Fruit fly (Drosophila melanogaster): ENCODE data around the gene RpL30.

The RpL30 gene

DNA sequence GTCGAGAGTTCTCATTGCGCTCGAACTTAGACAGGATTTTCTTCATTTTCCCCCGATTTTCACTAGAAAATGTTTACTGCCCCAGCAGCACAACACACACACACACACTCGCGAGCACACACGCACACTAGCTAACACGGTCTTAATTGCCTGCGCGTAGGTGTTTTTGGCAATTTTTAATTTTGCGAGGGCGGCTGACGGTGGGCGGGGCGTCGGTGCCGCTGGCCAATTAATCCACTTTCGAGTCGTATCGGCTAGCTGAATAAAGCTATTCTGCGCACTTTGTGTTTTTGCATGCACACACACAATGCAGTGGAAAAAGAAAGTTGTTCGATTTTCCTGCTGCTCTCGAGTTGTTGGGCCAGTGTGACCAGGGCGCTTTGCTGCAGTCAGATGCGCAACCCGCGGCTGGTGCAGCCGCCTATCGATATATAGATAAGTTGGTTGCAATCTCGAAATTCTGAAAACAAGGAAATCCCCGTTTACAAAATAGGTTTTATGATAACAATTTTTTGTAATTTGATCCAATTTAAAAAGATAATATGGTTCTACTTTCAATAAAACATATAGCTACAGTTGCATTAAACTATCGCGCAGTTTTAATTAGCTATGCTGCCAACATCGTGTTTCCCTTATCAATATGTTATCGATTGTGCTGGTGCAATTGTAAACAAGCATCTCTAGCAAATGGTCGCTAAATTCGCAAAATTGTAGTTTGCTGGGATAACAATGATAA lies 40.6 kb downstream of the RpL30 start, which contains the start of the genes Nak and Tango6 (continued):
- TF ChIP-seq Xbp1 (GFP tag; optimal IDR thresholded peaks at IDR 0.05) (peak; percentile 23), CG10565 (GFP tag; optimal IDR thresholded peaks at IDR 0.05) (no peak), kay (GFP tag; optimal IDR thresholded peaks at IDR 0.05) (no peak), run (tag; optimal IDR thresholded peaks at IDR 0.05) (no peak), fd96Cb (tag; optimal IDR thresholded peaks at IDR 0.05) (no peak), D (optimal IDR thresholded peaks at IDR 0.05) (no peak), D (GFP tag; optimal IDR thresholded peaks at IDR 0.05) (no peak), CG3163 (GFP tag; optimal IDR thresholded peaks at IDR 0.05) (peak; percentile 4), crp (GFP tag; optimal IDR thresholded peaks at IDR 0.05) (peak in 1 of 2 experiments; percentile 69), CG17361 (GFP tag; IDR thresholded peaks at IDR 0.05) (peak; percentile 63; the same call in 2 of the 3 replicates), hkb (optimal IDR thresholded peaks at IDR 0.05) (peak; percentile 90), hkb (GFP tag; IDR thresholded peaks at IDR 0.05) (no peak), Elba2 (GFP tag; optimal IDR thresholded peaks at IDR 0.05) (no peak), Neu2 (GFP tag; optimal IDR thresholded peaks at IDR 0.05; ENCODE audit: borderline replicate concordance) (no peak), NC2α (GFP tag; optimal IDR thresholded peaks at IDR 0.05) (no peak), CG10959 (GFP tag; IDR thresholded peaks at IDR 0.05) (no peak), CG7963 (GFP tag; IDR thresholded peaks at IDR 0.05; ENCODE audit: partially characterized antibody) (peak; percentile 76), dm (GFP tag; optimal IDR thresholded peaks at IDR 0.05) (peak; percentile 55), ssp (GFP tag; IDR thresholded peaks at IDR 0.05) (no peak), CG2116 (GFP tag; optimal IDR thresholded peaks at IDR 0.05) (peak; percentile 95), CG9727 (GFP tag; optimal IDR thresholded peaks at IDR 0.05) (peak; percentile 11), croc (GFP tag; conservative IDR thresholded peaks at IDR 0.05) (no peak), CG11695 (GFP tag; IDR thresholded peaks at IDR 0.05) (no peak), CG10267 (tag; optimal IDR thresholded peaks at IDR 0.05) (peak; percentile 76), CG12219 (GFP tag; optimal IDR thresholded peaks at IDR 0.05) (no peak), Hr51 (GFP tag; optimal IDR thresholded peaks at IDR 0.05) (peak in 1 of 2 experiments; percentile 18), CG9797 (GFP tag; optimal IDR thresholded peaks at IDR 0.05) (peak; percentile 92), CG1647 (GFP tag; optimal IDR thresholded peaks at IDR 0.05) (peak; percentile 11), CG14441 (GFP tag; IDR thresholded peaks at IDR 0.05) (no peak), az2 (GFP tag; optimal IDR thresholded peaks at IDR 0.05) (no peak), Atf3 (GFP tag; optimal IDR thresholded peaks at IDR 0.05) (no peak), psq (GFP tag; optimal IDR thresholded peaks at IDR 0.05) (no peak), Spps (tag; optimal IDR thresholded peaks at IDR 0.05) (no peak), Ets65A (GFP tag) (peak; percentile 61), CG9609 (GFP tag; optimal IDR thresholded peaks at IDR 0.05) (no peak), kah (GFP tag; optimal IDR thresholded peaks at IDR 0.05) (no peak), Vsx1 (GFP tag; optimal IDR thresholded peaks at IDR 0.05) (peak; percentile 100), ap (GFP tag; IDR thresholded peaks at IDR 0.05) (no peak), Mad (GFP tag; optimal IDR thresholded peaks at IDR 0.05) (no peak), fru (optimal IDR thresholded peaks at IDR 0.05) (no peak), vvl (GFP tag; IDR thresholded peaks at IDR 0.05) (0 out of 2 replicates have a peak, but pooled peaks have one; percentile 22), CkIIα-i1 (GFP tag; IDR thresholded peaks at IDR 0.05) (no peak), jigr1 (GFP tag; IDR thresholded peaks at IDR 0.05) (no peak), CG7786 (GFP tag; optimal IDR thresholded peaks at IDR 0.05) (peak; percentile 2), CG30431 (GFP tag; optimal IDR thresholded peaks at IDR 0.05) (no peak), CG11093 (GFP tag; IDR thresholded peaks at IDR 0.05) (no peak), Antp (GFP tag; optimal IDR thresholded peaks at IDR 0.05) (peak; percentile 6), CG14014 (GFP tag; IDR thresholded peaks at IDR 0.05) (no peak), bigmax (GFP tag; optimal IDR thresholded peaks at IDR 0.05) (no peak), inv (GFP tag; IDR thresholded peaks at IDR 0.05; ENCODE audit: partially characterized antibody) (peak; percentile 93), Jarid2 (GFP tag; optimal IDR thresholded peaks at IDR 0.05) (no peak)

Measured in whole organism, embryonic.